Worm (Caenorhabditis elegans): Measurements from ENCODE around the gene rol-1.
"Not testable (repeated sequence)": the region's sequence is repeated elsewhere in the genome, so short reads cannot be mapped to it uniquely, and the experiment has no call there.

DNA sequence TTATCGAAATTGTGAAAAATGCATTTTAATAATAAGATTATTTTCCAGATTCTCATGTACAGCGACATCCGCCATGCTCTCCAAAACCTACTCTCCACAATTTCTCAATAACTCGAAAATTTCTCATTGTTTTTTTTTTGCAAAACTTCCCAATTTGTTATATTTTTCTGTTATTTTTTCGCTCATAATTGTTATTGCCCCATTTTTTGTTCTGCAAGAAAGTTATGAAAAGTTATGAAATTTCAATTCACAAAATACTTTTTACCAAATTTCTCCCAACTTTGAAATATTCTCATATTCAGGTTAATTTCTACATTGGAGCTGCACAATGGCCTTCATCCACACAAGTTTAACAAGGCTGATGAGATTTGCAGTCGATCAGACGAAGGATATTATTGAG lies 20.7 kb upstream of the rol-1 start, which contains the start of gene Y57A10A.4:
- TF ChIP-seq ces-1 (GFP tag; optimal IDR thresholded peaks at IDR 0.05); nhr-11 (tag; optimal IDR thresholded peaks at IDR 0.05); snpc-4 (tag; optimal IDR thresholded peaks at IDR 0.05); ama-1 (optimal IDR thresholded peaks at IDR 0.05); fos-1 (tag; optimal IDR thresholded peaks at IDR 0.05): not testable (repeated sequence)

Measured in whole organism, L1 larva.